Worm (Caenorhabditis elegans): ENCODE data around the gene ZC84.7.

DNA sequence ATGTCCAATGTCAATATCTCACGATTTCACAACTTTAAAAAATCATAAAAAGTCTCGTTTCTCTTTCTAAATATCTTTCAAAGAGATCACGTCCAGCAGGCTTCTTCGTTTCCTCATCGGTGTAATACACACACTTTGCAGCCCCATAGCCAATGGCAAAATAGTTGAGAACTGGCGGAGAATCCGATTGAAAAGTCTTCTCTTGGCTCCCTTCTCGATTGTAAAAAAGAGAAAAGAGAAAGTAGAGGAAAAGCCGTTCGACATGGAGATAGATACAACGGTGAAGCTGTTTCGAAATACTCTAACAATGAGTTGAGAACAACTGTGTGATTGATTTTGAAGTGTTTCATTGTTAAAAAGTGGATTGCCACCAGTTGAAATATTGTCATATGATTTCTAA, 34.0 kb upstream of the ZC84.7 start:
- no peak for TF ChIP-seq cog-1 (tag; optimal IDR thresholded peaks at IDR 0.05)
- no peak for TF ChIP-seq ztf-29 (GFP tag; IDR thresholded peaks at IDR 0.05)
- TF ChIP-seq ztf-23 (GFP tag; IDR thresholded peaks at IDR 0.05) = no peak
- no peak for TF ChIP-seq klf-2 (GFP tag; conservative IDR thresholded peaks at IDR 0.05)
- TF ChIP-seq flt-1 (GFP tag; IDR thresholded peaks at IDR 0.05) = no peak
- no peak for TF ChIP-seq tab-1 (GFP tag; IDR thresholded peaks at IDR 0.05)
- no peak for TF ChIP-seq med-1 (GFP tag; optimal IDR thresholded peaks at IDR 0.05; ENCODE audit: insufficient read depth)
- TF ChIP-seq T22C8.4 (GFP tag; IDR thresholded peaks at IDR 0.05) = no peak
